Fruit fly (Drosophila melanogaster) whole organism: ENCODE measurements around the gene Muted.

ENCODE experiments used
- CG8478 ChIP-seq: fragments of >200 bp; optimal IDR thresholded peaks from 2 replicates; lab custom pipeline; 2018; ENCODE audit warnings: inconsistent platforms
- Dll ChIP-seq: fragments of >200 bp; optimal IDR thresholded peaks from 2 replicates; lab custom pipeline; 2017
- EcR ChIP-seq, 2 experiments: fragments of >200 bp; optimal IDR thresholded peaks; 2 replicates each; lab custom pipeline; 2017; ENCODE audit warnings: missing biosample characterization in 2 of 2, missing genetic modification characterization in 2 of 2, missing genetic modification reagents in 2 of 2
- pan ChIP-seq: fragments of >200 bp; optimal IDR thresholded peaks from 2 replicates; lab custom pipeline; 2017
- psq ChIP-seq: fragments of >200 bp; optimal IDR thresholded peaks from 2 replicates; lab custom pipeline; 2017

dm6 chr3R:22394004-22394403 is 31.6 kb downstream of the Muted start, which contains the start of gene CG13857:
- no peak for TF ChIP-seq CG8478 (lab: Kevin White, UChicago)
- TF ChIP-seq EcR (GFP tag; optimal IDR thresholded peaks at IDR 0.05; lab: Kevin White, UChicago), result no peak
- TF ChIP-seq Dll (lab: Kevin White, UChicago), result no peak
- TF ChIP-seq pan (lab: Kevin White, UChicago), result no peak
- no peak for TF ChIP-seq psq
